Fruit fly (Drosophila melanogaster) whole organism, embryonic: ENCODE measurements around the gene CG4338.

ENCODE experiments used
- CG10321 ChIP-seq: fragments of 200-800 bp; sonication (Bioruptor generic); IDR thresholded peaks from 2 replicates; pipeline ENCODE4 v1.3.6; 2022; ENCODE audit warnings: missing biosample characterization, missing genetic modification characterization
- CG11247 ChIP-seq: fragments of 200-800 bp; sonication (Bioruptor generic); IDR thresholded peaks from 2 replicates; pipeline ENCODE4 v1.3.6; 2022; ENCODE audit warnings: missing biosample characterization, missing genetic modification characterization
- CG11695 ChIP-seq: fragments of 200-800 bp; sonication (Bioruptor generic); IDR thresholded peaks from 3 replicates; pipeline ENCODE4 v1.3.6; 2022; ENCODE audit warnings: missing biosample characterization, missing genetic modification characterization
- CG12942 ChIP-seq: fragments of 200-800 bp; sonication (Bioruptor generic); optimal IDR thresholded peaks from 3 replicates; lab custom pipeline; 2016; ENCODE audit warnings: missing biosample characterization, missing genetic modification characterization
- CG14965 ChIP-seq: fragments of 200-800 bp; sonication (Bioruptor generic); optimal IDR thresholded peaks from 2 replicates; lab custom pipeline; 2016; ENCODE audit warnings: missing biosample characterization, missing genetic modification characterization, borderline replicate concordance
- CG16863 ChIP-seq: fragments of 200-800 bp; sonication (Bioruptor generic); optimal IDR thresholded peaks from 3 replicates; lab custom pipeline; 2016; ENCODE audit warnings: missing biosample characterization, missing genetic modification characterization
- CG17361 ChIP-seq: fragments of 200-800 bp; sonication (Bioruptor generic); IDR thresholded peaks from 3 replicates; pipeline ENCODE4 v1.3.6; 2022; ENCODE audit warnings: missing biosample characterization, missing genetic modification characterization
- CG17829 ChIP-seq: fragments of 200-800 bp; optimal IDR thresholded peaks from 2 replicates; lab custom pipeline; 2019; ENCODE audit warnings: missing biosample characterization, mild to moderate bottlenecking, missing genetic modification characterization, moderate library complexity
- CG17912 ChIP-seq: fragments of 200-800 bp; sonication (Bioruptor generic); optimal IDR thresholded peaks from 2 replicates; lab custom pipeline; 2018; ENCODE audit warnings: missing biosample characterization, mild to moderate bottlenecking, missing genetic modification characterization
- CG18764 ChIP-seq: fragments of 200-800 bp; sonication (Bioruptor generic); optimal IDR thresholded peaks from 3 replicates; lab custom pipeline; 2016; ENCODE audit warnings: missing biosample characterization, missing genetic modification characterization
- CG32532 ChIP-seq: fragments of 200-800 bp; sonication (Bioruptor generic); IDR thresholded peaks from 2 replicates; pipeline ENCODE4 v1.3.6; 2022; ENCODE audit warnings: missing biosample characterization, missing genetic modification characterization
- CG34422 ChIP-seq: fragments of 200-800 bp; sonication (Bioruptor generic); IDR thresholded peaks from 3 replicates; pipeline ENCODE4 v1.3.6; 2022; ENCODE audit warnings: missing biosample characterization, missing genetic modification characterization
- CG3995 ChIP-seq: fragments of 200-800 bp; sonication (Bioruptor generic); optimal IDR thresholded peaks from 3 replicates; lab custom pipeline; 2016; ENCODE audit warnings: missing biosample characterization, missing genetic modification characterization
- CG4617 ChIP-seq: fragments of 200-800 bp; sonication (Bioruptor generic); optimal IDR thresholded peaks from 3 replicates; lab custom pipeline; 2016; ENCODE audit warnings: missing biosample characterization, missing genetic modification characterization, borderline replicate concordance
- CG5245 ChIP-seq: fragments of 200-800 bp; sonication (Bioruptor generic); optimal IDR thresholded peaks from 3 replicates; lab custom pipeline; 2016; ENCODE audit warnings: missing biosample characterization, missing genetic modification characterization
- CoRest ChIP-seq: fragments of 200-800 bp; sonication (Bioruptor generic); optimal IDR thresholded peaks from 3 replicates; lab custom pipeline; 2018; ENCODE audit warnings: missing biosample characterization, mild to moderate bottlenecking, missing genetic modification characterization, moderate library complexity
- D19B ChIP-seq: fragments of 200-800 bp; sonication (Bioruptor generic); optimal IDR thresholded peaks from 2 replicates; lab custom pipeline; 2017; ENCODE audit warnings: missing biosample characterization, mild to moderate bottlenecking, missing genetic modification characterization
- Dek ChIP-seq: fragments of 200-800 bp; sonication (Bioruptor generic); optimal IDR thresholded peaks from 3 replicates; lab custom pipeline; 2019; ENCODE audit warnings: missing biosample characterization, mild to moderate bottlenecking, missing genetic modification characterization, moderate library complexity
- Dfd ChIP-seq, 2 experiments: fragments of >200 bp; optimal IDR thresholded peaks; 2 replicates each; lab custom pipeline; 2017; ENCODE audit warnings: missing biosample characterization in 2 of 2, missing genetic modification characterization in 2 of 2
- Dip2 ChIP-seq: fragments of 200-800 bp; sonication (Bioruptor generic); IDR thresholded peaks from 2 replicates; pipeline ENCODE4 v1.3.6; 2022; ENCODE audit warnings: missing biosample characterization, missing genetic modification characterization
- HLH54F ChIP-seq: fragments of 200-800 bp; sonication (Bioruptor generic); optimal IDR thresholded peaks from 3 replicates; lab custom pipeline; 2016; ENCODE audit warnings: missing biosample characterization, missing genetic modification characterization
- Hr78 ChIP-seq, 2 experiments: fragments of 200-800 bp in 1 of 2; fragments of >200 bp in 1 of 2; sonication (Bioruptor generic) in 1 of 2; optimal IDR thresholded peaks; 2 replicates each; lab custom pipeline; 2017 to 2019; ENCODE audit warnings: missing biosample characterization in 2 of 2, missing genetic modification characterization in 2 of 2, mild to moderate bottlenecking in 1 of 2, moderate library complexity in 1 of 2
- Kr ChIP-seq: fragments of 200-800 bp; sonication (Bioruptor generic); optimal IDR thresholded peaks from 2 replicates; lab custom pipeline; 2017; ENCODE audit warnings: missing biosample characterization, mild to moderate bottlenecking, missing genetic modification characterization
- Med ChIP-seq: fragments of 200-800 bp; sonication (Bioruptor generic); peaks from one replicate; lab custom pipeline; 2016; ENCODE audit warnings: missing biosample characterization, missing genetic modification characterization, mild to moderate bottlenecking, inconsistent platforms, moderate library complexity
- Mrtf ChIP-seq: fragments of 200-800 bp; sonication (Bioruptor generic); IDR thresholded peaks from 3 replicates; pipeline ENCODE4 v1.3.6; 2022; ENCODE audit warnings: missing biosample characterization, missing genetic modification characterization
- Oaz ChIP-seq: fragments of 200-800 bp; sonication (Bioruptor generic); IDR thresholded peaks from 2 replicates; pipeline ENCODE4 v1.3.6; 2022; ENCODE audit warnings: missing biosample characterization, missing genetic modification characterization
- Opbp ChIP-seq: fragments of 200-800 bp; sonication (Bioruptor generic); IDR thresholded peaks from 3 replicates; pipeline ENCODE4 v1.3.6; 2022; ENCODE audit warnings: missing biosample characterization, missing genetic modification characterization; ENCODE audit not compliant: partially characterized antibody
- Pdp1 ChIP-seq, 2 experiments: fragments of 200-800 bp; sonication (Bioruptor generic); optimal IDR thresholded peaks; 3 replicates each; lab custom pipeline; 2016; ENCODE audit warnings: missing biosample characterization in 2 of 2, missing genetic modification characterization in 2 of 2, mild to moderate bottlenecking in 1 of 2, moderate library complexity in 1 of 2
- Sry-δ ChIP-seq: fragments of 200-800 bp; sonication (Bioruptor generic); optimal IDR thresholded peaks from 2 replicates; lab custom pipeline; 2016; ENCODE audit warnings: missing biosample characterization, missing genetic modification characterization
- Tbp ChIP-seq: fragments of >200 bp; optimal IDR thresholded peaks from 2 replicates; lab custom pipeline; 2018; ENCODE audit warnings: missing biosample characterization, missing genetic modification characterization
- ap ChIP-seq: fragments of 200-800 bp; sonication (Bioruptor generic); IDR thresholded peaks from 2 replicates; pipeline ENCODE4 v1.3.6; 2022; ENCODE audit warnings: missing biosample characterization, missing genetic modification characterization
- bowl ChIP-seq: fragments of 200-800 bp; sonication (Bioruptor generic); IDR thresholded peaks from 2 replicates; pipeline ENCODE4 v1.3.6; 2022; ENCODE audit warnings: missing biosample characterization, missing genetic modification characterization
- exex ChIP-seq: fragments of 200-800 bp; sonication (Bioruptor generic); optimal IDR thresholded peaks from 4 replicates; lab custom pipeline; 2018; ENCODE audit warnings: missing biosample characterization, mild to moderate bottlenecking, missing genetic modification characterization, moderate library complexity
- pan ChIP-seq, 4 experiments: fragments of >200 bp in 3 of 4; fragments of 200-800 bp in 1 of 4; sonication (Bioruptor generic) in 1 of 4; optimal IDR thresholded peaks in 3 of 4; IDR thresholded peaks in 1 of 4; 2 replicates each; pipeline versions ENCODE4 v1.3.6 to Lab custom; 2017 to 2022; ENCODE audit warnings: missing biosample characterization in 2 of 4, missing genetic modification characterization in 2 of 4, mixed read lengths in 1 of 4
- pb ChIP-seq: fragments of 200-800 bp; sonication (Bioruptor generic); optimal IDR thresholded peaks from 3 replicates; lab custom pipeline; 2016; ENCODE audit warnings: missing biosample characterization, missing genetic modification characterization
- pita ChIP-seq: fragments of 200-800 bp; sonication (Bioruptor generic); optimal IDR thresholded peaks from 2 replicates; lab custom pipeline; 2017; ENCODE audit warnings: missing biosample characterization, mild to moderate bottlenecking, missing genetic modification characterization
- salm ChIP-seq: fragments of 200-800 bp; sonication (Bioruptor generic); optimal IDR thresholded peaks from 2 replicates; lab custom pipeline; 2018; ENCODE audit warnings: missing biosample characterization, mild to moderate bottlenecking, missing genetic modification characterization
- sens-2 ChIP-seq: fragments of 200-800 bp; sonication (Bioruptor generic); IDR thresholded peaks from 2 replicates; pipeline ENCODE4 v1.3.6; 2022; ENCODE audit warnings: missing biosample characterization, missing genetic modification characterization
- shn ChIP-seq: fragments of 200-800 bp; sonication (Bioruptor generic); optimal IDR thresholded peaks from 3 replicates; lab custom pipeline; 2016; ENCODE audit warnings: missing biosample characterization, missing genetic modification characterization
- sisA ChIP-seq: fragments of 200-800 bp; sonication (Bioruptor generic); IDR thresholded peaks from 2 replicates; pipeline ENCODE4 v1.3.6; 2022; ENCODE audit warnings: missing biosample characterization, missing genetic modification characterization
- sr ChIP-seq: fragments of 200-800 bp; sonication (Bioruptor generic); IDR thresholded peaks from 3 replicates; pipeline ENCODE4 v1.3.6; 2022; ENCODE audit warnings: missing biosample characterization, missing genetic modification characterization
- trh ChIP-seq: fragments of 200-800 bp; sonication (Bioruptor generic); optimal IDR thresholded peaks from 2 replicates; lab custom pipeline; 2016; ENCODE audit warnings: missing biosample characterization, missing genetic modification characterization
- z ChIP-seq: fragments of 200-800 bp; sonication (Bioruptor generic); IDR thresholded peaks from 3 replicates; pipeline ENCODE4 v1.3.6; 2022; ENCODE audit warnings: missing biosample characterization, missing genetic modification characterization

CG4338 gene

DNA sequence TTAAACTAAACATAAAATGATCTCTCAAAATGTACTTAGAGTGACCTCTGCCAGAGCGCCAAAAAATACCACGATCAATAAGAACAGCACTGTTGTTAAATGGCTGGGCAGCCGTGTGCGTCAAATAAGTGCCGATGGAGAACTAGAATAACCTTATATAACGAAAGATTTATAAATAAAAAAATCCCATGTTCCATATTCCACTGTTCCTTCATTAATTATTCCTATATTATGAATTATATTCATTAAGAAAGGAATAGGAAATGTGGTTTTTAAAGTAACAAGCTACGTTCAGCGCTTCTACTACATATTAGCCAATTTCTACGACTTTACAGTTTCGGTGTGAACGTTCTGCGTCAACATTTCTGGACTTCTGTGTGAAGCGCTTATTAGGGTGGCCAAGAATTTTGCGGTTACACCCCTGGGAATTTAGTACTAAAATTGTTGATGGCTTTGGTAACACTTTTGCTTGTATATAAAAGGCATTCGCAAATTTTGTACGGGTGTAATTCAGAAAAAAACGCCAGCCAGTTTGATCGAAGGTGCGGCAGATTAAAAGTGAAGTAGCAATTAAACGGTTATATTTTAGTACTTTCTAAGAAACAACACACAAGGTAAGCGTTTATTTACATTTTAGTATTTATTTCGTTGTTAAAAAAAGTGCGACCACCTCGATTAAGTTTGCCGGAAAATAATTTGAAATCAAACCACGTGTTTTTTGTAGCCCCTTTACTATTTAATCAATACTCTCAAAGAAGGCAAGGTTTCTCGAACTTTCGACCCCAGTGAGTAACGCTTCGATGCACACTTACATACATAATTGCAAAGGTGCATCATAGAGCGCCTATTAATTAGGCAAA, 32.9 kb upstream of the CG4338 start, which contains the start of the genes tefu and Hsc70-4 (continued):
- no peak for TF ChIP-seq bowl
- peak; percentile 75 for TF ChIP-seq Dek (tag; lab: Kevin White, UChicago)
- peak; percentile 48; the same call in 1 of the 2 replicates for TF ChIP-seq CG11247 (GFP tag; lab: Robert Waterston, UW)
- TF ChIP-seq pita (GFP tag; lab: Kevin White, UChicago): no peak
- peak; percentile 53 for TF ChIP-seq Sry-δ (GFP tag; lab: Kevin White, UChicago)
- peak; percentile 14 for TF ChIP-seq trh (GFP tag; lab: Kevin White, UChicago)
- no peak for TF ChIP-seq CG11695 (GFP tag; lab: Robert Waterston, UW)
- peak; percentile 46 for TF ChIP-seq CG5245 (GFP tag; lab: Kevin White, UChicago)
- TF ChIP-seq pb (GFP tag; lab: Kevin White, UChicago): no peak
- 0 out of 2 replicates have a peak, but pooled peaks have one; percentile 28 for TF ChIP-seq Dip2 (GFP tag; lab: Robert Waterston, UW)
- TF ChIP-seq CG16863: peak; percentile 29
- no peak for TF ChIP-seq pan (optimal IDR thresholded peaks at IDR 0.05; lab: Kevin White, UChicago)
- TF ChIP-seq pan (GFP tag; optimal IDR thresholded peaks at IDR 0.05 in 1 of 2, IDR thresholded peaks at IDR 0.05 in 1 of 2): peak in 1 of 2 experiments; percentile 76
- TF ChIP-seq Med: peak; percentile 94
- peak; percentile 67 for TF ChIP-seq CG18764 (GFP tag; lab: Kevin White, UChicago)
- peak; percentile 77 for TF ChIP-seq shn (GFP tag; lab: Kevin White, UChicago)
- peak; percentile 91 for TF ChIP-seq CoRest (tag; lab: Kevin White, UChicago)
- peak; percentile 90 for TF ChIP-seq sisA (GFP tag; lab: Robert Waterston, UW)
- TF ChIP-seq Mrtf (GFP tag; lab: Robert Waterston, UW): peak; percentile 83
- peak; percentile 91 for TF ChIP-seq CG17361 (GFP tag; lab: Robert Waterston, UW)
- TF ChIP-seq CG12942 (GFP tag; lab: Kevin White, UChicago): peak; percentile 76
- TF ChIP-seq CG17829 (tag; lab: Kevin White, UChicago): peak; percentile 73
- TF ChIP-seq Dfd (GFP tag; optimal IDR thresholded peaks at IDR 0.05; lab: Kevin White, UChicago): peak in 1 of 2 experiments; percentile 79
- no peak for TF ChIP-seq Kr (GFP tag; lab: Kevin White, UChicago)
- peak; percentile 42 for TF ChIP-seq D19B
- TF ChIP-seq Opbp (GFP tag; lab: Robert Waterston, UW): peak; percentile 43; the same call in 2 of the 3 replicates
- TF ChIP-seq CG3995: peak; percentile 6
- TF ChIP-seq sens-2 (GFP tag; lab: Robert Waterston, UW): no peak
- peak; percentile 6 for TF ChIP-seq salm (tag; lab: Kevin White, UChicago)
- TF ChIP-seq CG4617: peak; percentile 38
- TF ChIP-seq Tbp (GFP tag; lab: Kevin White, UChicago): peak; percentile 80

DNA sequence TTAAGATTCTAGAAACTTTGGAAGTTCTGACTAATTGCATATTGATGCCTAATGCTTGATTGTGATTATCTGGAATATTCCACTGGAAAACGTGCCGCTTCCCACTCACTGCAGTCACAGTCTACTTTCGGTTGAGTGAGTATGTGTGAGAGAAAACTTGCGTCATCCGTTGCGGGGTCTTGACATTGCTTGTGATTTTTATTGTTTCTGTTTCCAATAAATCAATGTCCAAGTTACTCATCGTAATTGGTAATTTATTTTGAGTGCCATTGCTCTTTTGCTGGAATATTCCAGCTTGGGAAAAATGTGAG, 32.3 kb upstream of the CG4338 start:
- TF ChIP-seq z (GFP tag; lab: Robert Waterston, UW) (peak; percentile 59; the same call in 1 of the 3 replicates), HLH54F (GFP tag; lab: Kevin White, UChicago) (no peak), CG10321 (GFP tag; lab: Robert Waterston, UW) (no peak), CG32532 (0 out of 2 replicates have a peak, but pooled peaks have one; percentile 40), Pdp1 (GFP tag; optimal IDR thresholded peaks at IDR 0.05; lab: Kevin White, UChicago) (peak in 1 of 2 experiments; percentile 95), CG14965 (GFP tag; lab: Kevin White, UChicago) (no peak), Oaz (GFP tag; lab: Robert Waterston, UW) (no peak), exex (peak; percentile 7), CG3995 (peak; percentile 46), CG17912 (peak; percentile 64), ap (GFP tag; lab: Robert Waterston, UW) (no peak), CG34422 (GFP tag; lab: Robert Waterston, UW) (no peak), sr (peak; percentile 70), Hr78 (GFP tag; optimal IDR thresholded peaks at IDR 0.05; lab: Kevin White, UChicago) (peak in 1 of 2 experiments; percentile 45)
